Worm (Caenorhabditis elegans) whole organism, late embryonic: Measurements from ENCODE around the gene Y25C1A.6.

Experiments used
- F13H6.1 ChIP-seq: sonication (generic microtip); optimal IDR thresholded peaks from 2 replicates; lab custom pipeline; 2016; ENCODE audit warnings: missing genetic modification characterization, missing compliant biosample characterization
- T23F11.4 ChIP-seq: fragments of 200-800 bp; sonication (Bioruptor generic); optimal IDR thresholded peaks from 2 replicates; lab custom pipeline; 2018; ENCODE audit warnings: mild to moderate bottlenecking, missing genetic modification characterization, missing compliant biosample characterization
- Y22D7AL.16 ChIP-seq: sonication (generic microtip); optimal IDR thresholded peaks from 2 replicates; lab custom pipeline; 2016; ENCODE audit warnings: missing genetic modification characterization, missing compliant biosample characterization
- ama-1 ChIP-seq: fragments of 150-350 bp; optimal IDR thresholded peaks from 2 replicates; lab custom pipeline; 2014
- ceh-14 ChIP-seq: sonication (generic microtip); optimal IDR thresholded peaks from 2 replicates; lab custom pipeline; 2016; ENCODE audit warnings: missing genotype, missing genetic modification characterization, missing compliant biosample characterization
- ceh-19 ChIP-seq: fragments of 200-800 bp; sonication (Bioruptor generic); optimal IDR thresholded peaks from 2 replicates; lab custom pipeline; 2018; ENCODE audit warnings: mild to moderate bottlenecking, missing genetic modification characterization, missing compliant biosample characterization
- ceh-22 ChIP-seq: sonication (generic microtip); optimal IDR thresholded peaks from 2 replicates; lab custom pipeline; 2017; ENCODE audit warnings: missing biosample characterization, missing genetic modification characterization
- ceh-24 ChIP-seq: sonication (generic microtip); optimal IDR thresholded peaks from 2 replicates; lab custom pipeline; 2016; ENCODE audit warnings: mild to moderate bottlenecking, missing genetic modification characterization, missing compliant biosample characterization
- ceh-30 ChIP-seq: fragments of 150-350 bp; optimal IDR thresholded peaks from 2 replicates; lab custom pipeline; 2014; ENCODE audit warnings: missing biosample characterization, missing genetic modification characterization
- ceh-31 ChIP-seq: sonication (generic microtip); optimal IDR thresholded peaks from 2 replicates; lab custom pipeline; 2016; ENCODE audit warnings: missing genetic modification characterization, missing compliant biosample characterization
- ceh-34 ChIP-seq: sonication (generic microtip); optimal IDR thresholded peaks from 2 replicates; lab custom pipeline; 2016; ENCODE audit warnings: mild to moderate bottlenecking, missing genetic modification characterization, missing compliant biosample characterization
- ceh-9 ChIP-seq: sonication (generic microtip); optimal IDR thresholded peaks from 2 replicates; lab custom pipeline; 2016; ENCODE audit warnings: mild to moderate bottlenecking, missing genetic modification characterization, inconsistent platforms, missing compliant biosample characterization
- che-1 ChIP-seq: sonication (generic microtip); optimal IDR thresholded peaks from 2 replicates; lab custom pipeline; 2016; ENCODE audit warnings: mild to moderate bottlenecking, missing genetic modification characterization, missing compliant biosample characterization
- dve-1 ChIP-seq: sonication (generic microtip); optimal IDR thresholded peaks from 2 replicates; lab custom pipeline; 2017; ENCODE audit warnings: antibody characterized with exemption, mild to moderate bottlenecking, missing genetic modification characterization, missing compliant biosample characterization
- elt-2 ChIP-seq: sonication (generic microtip); optimal IDR thresholded peaks from 2 replicates; lab custom pipeline; 2016; ENCODE audit warnings: missing genetic modification reagents, missing genetic modification characterization, missing compliant biosample characterization
- elt-4 ChIP-seq: sonication (generic microtip); optimal IDR thresholded peaks from 2 replicates; lab custom pipeline; 2016; ENCODE audit warnings: missing genetic modification characterization, missing compliant biosample characterization
- ets-4 ChIP-seq: sonication (generic microtip); optimal IDR thresholded peaks from 2 replicates; lab custom pipeline; 2016; ENCODE audit warnings: missing genetic modification characterization, missing compliant biosample characterization
- fax-1 ChIP-seq: sonication (generic microtip); optimal IDR thresholded peaks from 2 replicates; lab custom pipeline; 2016; ENCODE audit warnings: missing genotype, missing genetic modification characterization, missing compliant biosample characterization
- fkh-6 ChIP-seq: sonication (generic microtip); optimal IDR thresholded peaks from 2 replicates; lab custom pipeline; 2016; ENCODE audit warnings: missing genetic modification characterization, missing compliant biosample characterization
- gmeb-2 ChIP-seq: sonication (generic microtip); optimal IDR thresholded peaks from 2 replicates; lab custom pipeline; 2016; ENCODE audit warnings: missing genetic modification characterization, inconsistent platforms, missing compliant biosample characterization
- hlh-13 ChIP-seq: fragments of 200-800 bp; sonication (Bioruptor generic); optimal IDR thresholded peaks from 2 replicates; lab custom pipeline; 2018; ENCODE audit warnings: mild to moderate bottlenecking, missing genetic modification characterization, missing compliant biosample characterization
- hlh-15 ChIP-seq: sonication (generic microtip); optimal IDR thresholded peaks from 2 replicates; lab custom pipeline; 2016; ENCODE audit warnings: missing genetic modification characterization, missing compliant biosample characterization
- lim-6 ChIP-seq: sonication (generic microtip); optimal IDR thresholded peaks from 2 replicates; lab custom pipeline; 2016; ENCODE audit warnings: missing genetic modification characterization, missing compliant biosample characterization
- lin-11 ChIP-seq: fragments of 200-800 bp; sonication (Bioruptor generic); optimal IDR thresholded peaks from 2 replicates; lab custom pipeline; 2018; ENCODE audit warnings: mild to moderate bottlenecking, missing genetic modification characterization, missing compliant biosample characterization
- madf-2 ChIP-seq: sonication (generic microtip); optimal IDR thresholded peaks from 2 replicates; lab custom pipeline; 2017; ENCODE audit warnings: missing genetic modification characterization, missing compliant biosample characterization
- nfya-1 ChIP-seq: sonication (generic microtip); optimal IDR thresholded peaks from 2 replicates; lab custom pipeline; 2017; ENCODE audit warnings: missing genetic modification characterization, mild to moderate bottlenecking, missing compliant biosample characterization, antibody characterized with exemption, moderate library complexity
- nhr-232 ChIP-seq: sonication (generic microtip); optimal IDR thresholded peaks from 2 replicates; lab custom pipeline; 2016; ENCODE audit warnings: missing genetic modification characterization, missing compliant biosample characterization
- pag-3 ChIP-seq: sonication (generic microtip); optimal IDR thresholded peaks from 2 replicates; lab custom pipeline; 2016; ENCODE audit warnings: missing compliant biosample characterization, missing genetic modification characterization, borderline replicate concordance
- pat-9 ChIP-seq: fragments of 200-800 bp; sonication (Bioruptor generic); optimal IDR thresholded peaks from 2 replicates; lab custom pipeline; 2018; ENCODE audit warnings: mild to moderate bottlenecking, missing genetic modification characterization, moderate library complexity, missing compliant biosample characterization
- pha-2 ChIP-seq: sonication (generic microtip); optimal IDR thresholded peaks from 2 replicates; lab custom pipeline; 2017; ENCODE audit warnings: mild to moderate bottlenecking, missing genetic modification characterization, missing compliant biosample characterization
- pha-4 ChIP-seq: fragments of 150-350 bp; optimal IDR thresholded peaks from 2 replicates; lab custom pipeline; 2018; ENCODE audit warnings: missing biosample characterization, missing genetic modification reagents, missing genetic modification characterization
- pros-1 ChIP-seq: fragments of 150-350 bp; optimal IDR thresholded peaks from 2 replicates; lab custom pipeline; 2014; ENCODE audit warnings: missing biosample characterization, missing genetic modification reagents, missing genetic modification characterization
- sdc-2 ChIP-seq: sonication (generic microtip); optimal IDR thresholded peaks from 2 replicates; lab custom pipeline; 2016; ENCODE audit warnings: missing genotype, missing genetic modification characterization, missing compliant biosample characterization
- sox-2 ChIP-seq: fragments of 200-800 bp; sonication (Bioruptor generic); IDR thresholded peaks from 2 replicates; pipeline ENCODE4 v1.3.6; 2022; ENCODE audit warnings: missing genetic modification reagents, missing genetic modification characterization, missing compliant biosample characterization
- syd-9 ChIP-seq: sonication (generic microtip); optimal IDR thresholded peaks from 2 replicates; lab custom pipeline; 2016; ENCODE audit warnings: mild to moderate bottlenecking, missing genetic modification characterization, moderate library complexity, missing compliant biosample characterization
- tbx-7 ChIP-seq: sonication (generic microtip); optimal IDR thresholded peaks from 2 replicates; lab custom pipeline; 2016; ENCODE audit warnings: missing genotype, missing genetic modification characterization, missing compliant biosample characterization
- unc-55 ChIP-seq: sonication (generic microtip); optimal IDR thresholded peaks from 2 replicates; lab custom pipeline; 2017; ENCODE audit warnings: missing biosample characterization, missing genetic modification reagents, missing genetic modification characterization
- unc-86 ChIP-seq: sonication (generic microtip); optimal IDR thresholded peaks from 2 replicates; lab custom pipeline; 2016; ENCODE audit warnings: missing genetic modification characterization, missing compliant biosample characterization
- ztf-16 ChIP-seq: sonication (generic microtip); optimal IDR thresholded peaks from 2 replicates; lab custom pipeline; 2017; ENCODE audit warnings: missing genetic modification characterization, missing compliant biosample characterization

Gene Y25C1A.6

ce11 chrII:3055531-3055930 is 5.4 kb upstream of the Y25C1A.6 start (continued):
- TF ChIP-seq lin-11: no peak
- TF ChIP-seq ceh-22: no peak
- TF ChIP-seq gmeb-2 (tag; lab: Kevin White, UChicago): no peak
- peak; percentile 66 for TF ChIP-seq ceh-14
- no peak for TF ChIP-seq pag-3 (tag; lab: Kevin White, UChicago)
- TF ChIP-seq pha-2 (tag; lab: Kevin White, UChicago): no peak
- TF ChIP-seq hlh-13: no peak
- no peak for TF ChIP-seq elt-4 (tag; lab: Kevin White, UChicago)
- TF ChIP-seq ceh-24: no peak
- TF ChIP-seq che-1 (tag; lab: Kevin White, UChicago): no peak
- no peak for TF ChIP-seq hlh-15 (tag; lab: Kevin White, UChicago)
- TF ChIP-seq ceh-31 (tag; lab: Kevin White, UChicago): peak; percentile 53
- TF ChIP-seq lim-6 (tag; lab: Kevin White, UChicago): no peak
- no peak for TF ChIP-seq madf-2
- TF ChIP-seq nfya-1 (tag; lab: Kevin White, UChicago): peak; percentile 67
- no peak for TF ChIP-seq unc-86 (tag; lab: Kevin White, UChicago)
- peak; percentile 60 for TF ChIP-seq pros-1 (tag; lab: Kevin White, UChicago)
- no peak for TF ChIP-seq fax-1 (tag; lab: Kevin White, UChicago)
- peak; percentile 48 for TF ChIP-seq fkh-6 (tag; lab: Kevin White, UChicago)
- no peak for TF ChIP-seq unc-55 (GFP tag; lab: Kevin White, UChicago)
- TF ChIP-seq ets-4 (tag; lab: Kevin White, UChicago): no peak
- TF ChIP-seq ceh-30 (tag; lab: Kevin White, UChicago): no peak
- TF ChIP-seq dve-1 (tag; lab: Kevin White, UChicago): no peak
- no peak for TF ChIP-seq T23F11.4

- TF ChIP-seq pros-1 (tag; lab: Kevin White, UChicago) (no peak), tbx-7 (tag; lab: Kevin White, UChicago) (no peak), sox-2 (GFP tag; lab: Robert Waterston, UW) (no peak)
These were observed 4.5 kb upstream of the Y25C1A.6 start, which contains the start of gene lin-8 for ce11 chrII:3056266-3056872. TSS of gene lin-8 (plus strand) at chrII:3056822.

DNA sequence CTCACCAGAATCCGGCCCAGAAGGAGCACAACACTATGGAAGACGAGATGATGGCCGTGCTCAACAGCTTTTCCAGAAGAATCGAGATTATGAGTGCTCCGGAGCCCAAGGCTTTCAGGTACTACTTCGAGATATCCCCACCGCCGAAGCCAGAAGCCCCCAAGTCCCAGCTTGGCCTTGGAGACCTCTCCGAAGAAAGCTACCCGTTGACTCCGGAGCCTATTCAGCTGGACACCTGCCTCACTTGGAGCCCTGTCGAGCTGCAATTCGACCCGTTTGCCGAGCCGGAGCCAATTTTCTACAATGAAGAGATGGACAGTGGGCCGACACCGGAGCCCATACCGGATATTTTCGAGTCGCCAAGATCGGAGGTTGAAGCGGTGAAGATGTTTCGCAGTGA is 723 bp downstream of the Y25C1A.6 start:
- TF ChIP-seq lim-6 (tag; lab: Kevin White, UChicago): no peak
- no peak for TF ChIP-seq Y22D7AL.16 (tag; lab: Kevin White, UChicago)
- no peak for TF ChIP-seq ets-4 (tag; lab: Kevin White, UChicago)
- no peak for TF ChIP-seq ceh-34 (tag; lab: Kevin White, UChicago)
- TF ChIP-seq pha-4 (tag; lab: Kevin White, UChicago): no peak
- TF ChIP-seq unc-86 (tag; lab: Kevin White, UChicago): no peak

DNA sequence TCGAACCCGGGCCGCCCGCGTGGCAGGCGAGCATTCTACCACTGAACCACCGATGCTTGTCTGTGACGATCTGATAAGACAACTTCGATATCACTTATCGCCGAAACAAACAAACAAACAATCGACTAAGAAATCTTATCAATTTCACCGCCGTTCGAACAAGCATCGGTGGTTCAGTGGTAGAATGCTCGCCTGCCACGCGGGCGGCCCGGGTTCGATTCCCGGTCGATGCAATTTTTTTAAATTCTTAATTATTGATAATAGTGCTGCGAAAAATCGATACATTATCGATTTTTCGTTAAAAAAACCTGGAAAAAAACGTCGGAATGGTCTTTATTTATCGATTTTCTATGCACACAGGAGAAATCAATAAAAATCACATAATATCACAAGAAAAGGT is 1.3 kb downstream of the Y25C1A.6 start:
- TF ChIP-seq elt-2: peak; percentile 4
- TF ChIP-seq ceh-14: no peak
- TF ChIP-seq nhr-232 (tag; lab: Kevin White, UChicago): no peak

DNA sequence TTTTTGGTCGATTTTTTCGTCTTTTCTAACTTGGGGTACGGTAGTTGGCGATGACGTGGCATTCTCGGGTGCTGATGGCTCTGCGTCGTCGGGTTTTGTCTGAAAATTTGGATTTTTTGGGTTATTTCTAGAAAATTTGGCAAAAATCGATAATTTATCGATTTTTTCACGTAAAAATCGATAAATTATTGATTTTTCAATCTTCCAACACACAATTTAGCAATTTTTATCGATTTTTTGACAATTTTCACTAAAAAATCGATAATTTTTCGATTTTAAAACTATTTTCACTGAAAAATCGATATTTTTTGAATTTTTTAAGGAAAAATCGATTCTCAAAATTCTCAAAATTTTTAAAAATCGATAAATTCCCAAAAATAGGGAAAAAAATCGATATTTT is 2.0 kb downstream of the Y25C1A.6 start:
- TF ChIP-seq F13H6.1 (tag; lab: Kevin White, UChicago): no peak
- no peak for TF ChIP-seq pat-9 (tag; lab: Kevin White, UChicago)
- no peak for TF ChIP-seq sdc-2 (tag; lab: Kevin White, UChicago)
- TF ChIP-seq gmeb-2 (tag; lab: Kevin White, UChicago): no peak
- TF ChIP-seq ztf-16 (tag; lab: Kevin White, UChicago): no peak
- TF ChIP-seq dve-1 (tag; lab: Kevin White, UChicago): no peak
- no peak for TF ChIP-seq syd-9 (tag; lab: Kevin White, UChicago)
- no peak for TF ChIP-seq nfya-1 (tag; lab: Kevin White, UChicago)
- no peak for TF ChIP-seq pha-4 (tag; lab: Kevin White, UChicago)
- TF ChIP-seq ceh-19 (GFP tag; lab: Kevin White, UChicago): no peak
- no peak for TF ChIP-seq ceh-9 (tag; lab: Kevin White, UChicago)
- no peak for TF ChIP-seq ceh-14
- no peak for TF ChIP-seq hlh-15 (tag; lab: Kevin White, UChicago)
- TF ChIP-seq ama-1 (lab: Kevin White, UChicago): no peak
- no peak for TF ChIP-seq tbx-7 (tag; lab: Kevin White, UChicago)
- TF ChIP-seq, all 69 proteins: peak for 0
